Fruit fly (Drosophila melanogaster) whole organism: ENCODE results near the gene NitFhit.

Experiments
- Dll ChIP-seq: fragments of >200 bp; optimal IDR thresholded peaks from 2 replicates; lab custom pipeline; 2017
- EcR ChIP-seq, 2 experiments: fragments of >200 bp; optimal IDR thresholded peaks; 2 replicates each; lab custom pipeline; 2017; ENCODE audit warnings: missing biosample characterization in 2 of 2, missing genetic modification characterization in 2 of 2, missing genetic modification reagents in 2 of 2
- pan ChIP-seq: fragments of >200 bp; optimal IDR thresholded peaks from 2 replicates; lab custom pipeline; 2017

DNA sequence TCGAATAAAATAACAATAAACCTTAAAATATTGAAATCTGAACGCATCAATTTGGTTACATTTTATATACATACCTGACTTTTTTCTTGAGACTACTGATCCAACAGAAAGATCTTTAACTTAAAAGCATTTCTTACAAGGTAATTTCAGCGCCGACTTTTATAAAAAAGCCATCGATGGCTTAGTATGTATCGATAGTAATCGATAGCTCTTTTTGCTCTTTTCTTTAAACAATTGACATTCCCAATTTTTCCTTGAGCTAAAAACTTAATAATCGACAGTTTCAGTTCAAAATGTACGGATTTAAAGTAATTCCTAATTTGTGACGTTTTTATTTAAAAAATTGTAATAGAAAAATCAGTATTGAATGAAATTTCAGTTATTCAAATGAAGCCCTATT is 29.0 kb upstream of the NitFhit start:
- TF ChIP-seq EcR (GFP tag; optimal IDR thresholded peaks at IDR 0.05; lab: Kevin White, UChicago) (no peak), pan (lab: Kevin White, UChicago) (no peak), Dll (lab: Kevin White, UChicago) (no peak)
